Worm (Caenorhabditis elegans): ENCODE data around the gene asp-13.

Gene asp-13

DNA sequence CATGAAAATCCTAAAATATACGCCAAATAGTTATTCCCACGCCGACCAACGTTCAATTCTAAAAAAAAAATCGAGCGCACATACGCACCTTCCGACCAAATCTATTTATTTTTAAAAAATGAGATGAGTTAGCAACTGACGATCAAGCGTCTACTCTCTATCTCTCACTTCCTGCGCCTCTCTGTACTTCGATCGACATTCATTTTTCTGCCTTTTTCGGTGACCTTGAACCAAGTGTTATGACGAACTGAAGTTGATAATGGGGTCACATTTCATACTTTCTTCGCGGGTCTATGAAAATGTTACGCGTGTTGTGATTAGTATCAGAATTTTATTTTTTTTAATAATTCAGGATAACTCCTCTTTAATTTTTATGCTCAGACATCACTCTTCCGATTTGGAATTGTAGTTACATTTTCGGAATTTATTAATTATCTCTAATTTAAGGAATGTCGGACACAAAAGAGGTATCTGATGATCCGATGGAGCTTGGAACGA is 35.6 kb downstream of the asp-13 start, which contains the start of gene smk-1 (continued):
- TF ChIP-seq dve-1 (tag; optimal IDR thresholded peaks at IDR 0.05; ENCODE audit: insufficient read depth) (peak; percentile 18), mes-2 (tag; optimal IDR thresholded peaks at IDR 0.05; ENCODE audit: poor library complexity, severe bottlenecking) (peak; percentile 10), unc-130 (GFP tag; optimal IDR thresholded peaks at IDR 0.05) (no peak), attf-4 (tag; optimal IDR thresholded peaks at IDR 0.05) (no peak), mep-1 (tag; optimal IDR thresholded peaks at IDR 0.05) (peak; percentile 28), lin-13 (GFP tag; optimal IDR thresholded peaks at IDR 0.05) (no peak), egl-27 (tag; optimal IDR thresholded peaks at IDR 0.05) (no peak), snpc-1.2 (GFP tag; IDR thresholded peaks at IDR 0.05) (0 out of 2 replicates have a peak, but pooled peaks have one; percentile 9), nhr-28 (tag; optimal IDR thresholded peaks at IDR 0.05) (peak; percentile 59), lsy-2 (tag; optimal IDR thresholded peaks at IDR 0.05) (peak in 1 of 2 experiments; percentile 50), nhr-42 (GFP tag; IDR thresholded peaks at IDR 0.05) (no peak), hlh-30 (tag; optimal IDR thresholded peaks at IDR 0.05; ENCODE audit: insufficient read depth) (peak; percentile 63), dmd-8 (GFP tag; IDR thresholded peaks at IDR 0.05) (no peak), Y105C5A.15 (GFP tag; IDR thresholded peaks at IDR 0.05) (no peak), mdl-1 (tag; optimal IDR thresholded peaks at IDR 0.05) (peak in 1 of 2 experiments; percentile 54), nhr-77 (tag; optimal IDR thresholded peaks at IDR 0.05) (no peak), Y5F2A.4 (GFP tag; optimal IDR thresholded peaks at IDR 0.05) (no peak), nhr-76 (tag; optimal IDR thresholded peaks at IDR 0.05) (no peak), lin-1 (GFP tag; IDR thresholded peaks at IDR 0.05) (no peak), nhr-48 (tag; optimal IDR thresholded peaks at IDR 0.05) (no peak)

DNA sequence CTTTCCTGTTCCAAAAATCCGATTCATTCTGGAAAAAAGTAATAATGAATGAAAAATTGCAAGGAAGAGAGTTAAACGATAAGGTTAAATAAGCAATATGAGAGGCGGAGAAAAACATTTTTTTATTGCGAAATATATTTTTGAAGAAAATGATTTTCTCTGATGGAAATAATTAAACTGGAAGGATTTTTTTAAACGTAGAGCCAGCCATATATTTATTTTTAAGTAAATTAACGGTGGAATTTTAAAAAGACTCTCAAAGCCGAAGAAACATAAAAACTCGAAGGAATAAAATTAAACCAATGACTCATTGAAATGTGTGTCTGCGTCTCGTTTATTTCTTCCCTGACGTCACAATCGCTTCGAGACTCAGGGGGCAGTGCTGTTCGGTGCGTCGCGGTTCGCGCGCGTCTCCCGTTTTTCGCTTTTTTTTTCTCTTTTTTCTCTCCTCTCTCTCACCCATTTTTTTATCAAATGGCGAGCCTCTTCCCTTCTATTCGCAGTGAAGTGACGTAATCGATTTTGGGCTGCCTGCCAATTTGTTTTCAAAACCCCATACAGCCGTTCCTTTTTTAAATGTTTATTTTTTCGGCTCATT is 36.8 kb downstream of the asp-13 start, which contains the start of gene vps-60:
Gene vps-60 (minus strand): TSS at position 30 of the 598 bp plus-strand sequence.
- TF ChIP-seq lin-39 (tag; optimal IDR thresholded peaks at IDR 0.05): no peak
- TF ChIP-seq tag-97 (GFP tag; IDR thresholded peaks at IDR 0.05): no peak
- TF ChIP-seq madf-9 (GFP tag; conservative IDR thresholded peaks at IDR 0.05): peak; percentile 91
- peak; percentile 93 for TF ChIP-seq rbr-2 (tag; optimal IDR thresholded peaks at IDR 0.05)
- TF ChIP-seq hmg-1.1 (GFP tag; IDR thresholded peaks at IDR 0.05): peak; percentile 92
- TF ChIP-seq unc-130 (GFP tag; optimal IDR thresholded peaks at IDR 0.05): peak; percentile 79
- no peak for TF ChIP-seq gei-8 (GFP tag; optimal IDR thresholded peaks at IDR 0.05)
- TF ChIP-seq nhr-237 (tag; optimal IDR thresholded peaks at IDR 0.05): no peak
- no peak for TF ChIP-seq lin-15B (tag; optimal IDR thresholded peaks at IDR 0.05)
- TF ChIP-seq dmd-8 (GFP tag; IDR thresholded peaks at IDR 0.05): no peak
- peak; percentile 86 for TF ChIP-seq ctbp-1 (GFP tag; IDR thresholded peaks at IDR 0.05)
- TF ChIP-seq ztf-7 (tag; optimal IDR thresholded peaks at IDR 0.05): peak; percentile 49
- TF ChIP-seq ceh-62 (tag; optimal IDR thresholded peaks at IDR 0.05): no peak
- no peak for TF ChIP-seq daf-12 (tag; optimal IDR thresholded peaks at IDR 0.05)
- peak; percentile 76; the same call in 1 of the 2 replicates for TF ChIP-seq lin-29 (GFP tag; IDR thresholded peaks at IDR 0.05)
- peak; percentile 94 for TF ChIP-seq nhr-25 (tag; optimal IDR thresholded peaks at IDR 0.05; ENCODE audit: borderline replicate concordance, insufficient read depth)
- TF ChIP-seq madf-5 (GFP tag; IDR thresholded peaks at IDR 0.05): no peak
- no peak for TF ChIP-seq unc-39 (tag; optimal IDR thresholded peaks at IDR 0.05)
- peak; percentile 33 for TF ChIP-seq ceh-28 (tag; optimal IDR thresholded peaks at IDR 0.05)
- no peak for TF ChIP-seq F10B5.3 (tag; optimal IDR thresholded peaks at IDR 0.05)
- no peak for TF ChIP-seq ceh-44 (GFP tag; IDR thresholded peaks at IDR 0.05)
- no peak for TF ChIP-seq zip-11 (GFP tag; IDR thresholded peaks at IDR 0.05)
- no peak for TF ChIP-seq daf-19 (GFP tag; conservative IDR thresholded peaks at IDR 0.05)
- TF ChIP-seq Y5F2A.4 (GFP tag; optimal IDR thresholded peaks at IDR 0.05): no peak
- TF ChIP-seq mdl-1 (tag; optimal IDR thresholded peaks at IDR 0.05): peak; percentile 17 to 84
- no peak for TF ChIP-seq lir-3 (tag; optimal IDR thresholded peaks at IDR 0.05)
- 0 out of 2 replicates have a peak, but pooled peaks have one; percentile 29 for TF ChIP-seq nhr-41 (GFP tag; IDR thresholded peaks at IDR 0.05)
- peak; percentile 82 for TF ChIP-seq nhr-28 (tag; optimal IDR thresholded peaks at IDR 0.05)
- TF ChIP-seq mxl-3 (GFP tag; optimal IDR thresholded peaks at IDR 0.05): peak; percentile 58
- TF ChIP-seq nhr-6 (tag; optimal IDR thresholded peaks at IDR 0.05): peak; percentile 97
- peak; percentile 85 for TF ChIP-seq arid-1 (GFP tag; conservative IDR thresholded peaks at IDR 0.05)
- TF ChIP-seq spr-1 (tag; optimal IDR thresholded peaks at IDR 0.05): peak; percentile 69
- peak; percentile 74 for TF ChIP-seq fkh-10 (GFP tag; optimal IDR thresholded peaks at IDR 0.05)
- TF ChIP-seq hlh-30 (tag; optimal IDR thresholded peaks at IDR 0.05; ENCODE audit: insufficient read depth): peak; percentile 93
- no peak for TF ChIP-seq Y75B8A.6 (GFP tag; IDR thresholded peaks at IDR 0.05)
